Worm (Caenorhabditis elegans) whole organism, L1 larva: ENCODE data around the gene nmr-1.

ENCODE experiments used
- C34B4.2 ChIP-seq: sonication (generic microtip); optimal IDR thresholded peaks from 2 replicates; lab custom pipeline; 2017; ENCODE audit warnings: mild to moderate bottlenecking, missing genetic modification characterization, missing compliant biosample characterization
- ceh-88 ChIP-seq: fragments of 200-800 bp; sonication (Bioruptor generic); IDR thresholded peaks from 2 replicates; pipeline ENCODE4 v1.3.6; 2022; ENCODE audit warnings: missing genetic modification characterization, missing compliant biosample characterization
- egl-27 ChIP-seq, 2 experiments: fragments of 150-350 bp in 1 of 2; sonication (generic microtip); optimal IDR thresholded peaks; 3 replicates each; lab custom pipeline; 2017 to 2018; ENCODE audit warnings: missing biosample characterization in 2 of 2, missing genetic modification characterization in 2 of 2, missing genetic modification reagents in 2 of 2
- lin-13 ChIP-seq: fragments of 150-350 bp; optimal IDR thresholded peaks from 2 replicates; lab custom pipeline; 2014; ENCODE audit warnings: missing biosample characterization, missing genetic modification reagents, missing genetic modification characterization
- lir-3 ChIP-seq: sonication (generic microtip); optimal IDR thresholded peaks from 2 replicates; lab custom pipeline; 2016; ENCODE audit warnings: mild to moderate bottlenecking, missing genetic modification characterization, moderate library complexity, missing compliant biosample characterization; ENCODE audit not compliant: poor library complexity
- nhr-11 ChIP-seq: fragments of 150-350 bp; optimal IDR thresholded peaks from 2 replicates; lab custom pipeline; 2014; ENCODE audit warnings: missing biosample characterization, missing genetic modification characterization
- nhr-237 ChIP-seq: fragments of 150-350 bp; optimal IDR thresholded peaks from 2 replicates; lab custom pipeline; 2014; ENCODE audit warnings: missing biosample characterization, missing genetic modification characterization
- nhr-47 ChIP-seq: sonication (generic microtip); optimal IDR thresholded peaks from 2 replicates; lab custom pipeline; 2016; ENCODE audit warnings: mild to moderate bottlenecking, missing genetic modification characterization, moderate library complexity, missing compliant biosample characterization
- nhr-77 ChIP-seq: fragments of 150-350 bp; optimal IDR thresholded peaks from 2 replicates; lab custom pipeline; 2014; ENCODE audit warnings: missing biosample characterization, missing genetic modification characterization
- nhr-90 ChIP-seq: sonication (generic microtip); optimal IDR thresholded peaks from 2 replicates; lab custom pipeline; 2016; ENCODE audit warnings: mild to moderate bottlenecking, missing genetic modification characterization, missing compliant biosample characterization; ENCODE audit not compliant: poor library complexity
- rnt-1 ChIP-seq: sonication (generic microtip); optimal IDR thresholded peaks from 2 replicates; lab custom pipeline; 2016; ENCODE audit warnings: mild to moderate bottlenecking, missing genetic modification characterization, moderate library complexity, missing compliant biosample characterization
- snpc-4 ChIP-seq: fragments of 150-350 bp; optimal IDR thresholded peaks from 2 replicates; lab custom pipeline; 2014; ENCODE audit warnings: missing biosample characterization, missing genetic modification characterization
- unc-62 ChIP-seq: fragments of 150-350 bp; optimal IDR thresholded peaks from 2 replicates; lab custom pipeline; 2014; ENCODE audit warnings: missing biosample characterization, missing genetic modification reagents, missing genetic modification characterization

- TF ChIP-seq lir-3 (no peak), snpc-4 (tag; lab: Kevin White, UChicago) (no peak), unc-62 (GFP tag; lab: Kevin White, UChicago) (no peak), lin-13 (no peak), egl-27 (tag; optimal IDR thresholded peaks at IDR 0.05; lab: Kevin White, UChicago) (no peak), nhr-237 (tag; lab: Kevin White, UChicago) (no peak), nhr-47 (tag; lab: Kevin White, UChicago) (no peak), nhr-77 (no peak), nhr-11 (no peak), rnt-1 (tag; lab: Kevin White, UChicago) (no peak), ceh-88 (GFP tag; lab: Robert Waterston, UW) (no peak), C34B4.2 (tag; lab: Kevin White, UChicago) (no peak), nhr-90 (no peak)
Measured at ce11 chrII:5407548-5407947, 38.9 kb downstream of the nmr-1 start, which contains the start of gene clec-141.
